Worm (Caenorhabditis elegans) whole organism, young adult: ENCODE data around the gene strd-1.

ENCODE experiments used
- B0035.1 ChIP-seq: sonication (generic microtip); optimal IDR thresholded peaks from 2 replicates; lab custom pipeline; 2016; ENCODE audit warnings: missing genetic modification characterization, mild to moderate bottlenecking, missing compliant biosample characterization, missing genotype, missing genetic modification reagents
- F37B4.10 ChIP-seq: fragments of 200-800 bp; sonication (Bioruptor generic); IDR thresholded peaks from 2 replicates; pipeline ENCODE4 v1.3.6; 2022; ENCODE audit warnings: missing genetic modification characterization, missing compliant biosample characterization
- F57A8.1 ChIP-seq: fragments of 200-800 bp; sonication (Bioruptor generic); optimal IDR thresholded peaks from 2 replicates; lab custom pipeline; 2018; ENCODE audit warnings: mild to moderate bottlenecking, missing genetic modification characterization, moderate library complexity, missing compliant biosample characterization
- K12H6.12 ChIP-seq: fragments of 200-800 bp; sonication (Bioruptor generic); optimal IDR thresholded peaks from 2 replicates; lab custom pipeline; 2018; ENCODE audit warnings: mild to moderate bottlenecking, missing genetic modification characterization, missing compliant biosample characterization
- T26A5.8 ChIP-seq: sonication (generic microtip); optimal IDR thresholded peaks from 2 replicates; lab custom pipeline; 2016; ENCODE audit warnings: missing genetic modification characterization, missing compliant biosample characterization
- akir-1 ChIP-seq: fragments of 200-800 bp; sonication (Bioruptor generic); optimal IDR thresholded peaks from 2 replicates; lab custom pipeline; 2018; ENCODE audit warnings: mild to moderate bottlenecking, missing genetic modification characterization, moderate library complexity, missing compliant biosample characterization
- ama-1 ChIP-seq, 3 experiments: fragments of 150-350 bp in 1 of 3; sonication (generic microtip) in 2 of 3; optimal IDR thresholded peaks; 2 replicates each; lab custom pipeline; 2014 to 2018; ENCODE audit warnings: missing biosample characterization in 2 of 3, missing genetic modification characterization in 2 of 3, missing genetic modification reagents in 2 of 3
- aptf-2 ChIP-seq: fragments of 200-800 bp; sonication (Bioruptor generic); conservative IDR thresholded peaks from 2 replicates; pipeline ENCODE4 v1.3.6; 2022; ENCODE audit warnings: missing genetic modification reagents, missing genetic modification characterization, missing compliant biosample characterization
- aptf-3 ChIP-seq: fragments of 200-800 bp; sonication (Bioruptor generic); IDR thresholded peaks from 2 replicates; pipeline ENCODE4 v1.3.6; 2022; ENCODE audit warnings: missing genetic modification characterization, missing compliant biosample characterization
- atf-7 ChIP-seq: sonication (generic microtip); optimal IDR thresholded peaks from 2 replicates; lab custom pipeline; 2017; ENCODE audit warnings: mild to moderate bottlenecking, missing genetic modification characterization, missing compliant biosample characterization
- cebp-1 ChIP-seq, 2 experiments: fragments of 200-800 bp in 1 of 2; sonication (Bioruptor generic) in 1 of 2; sonication (generic microtip) in 1 of 2; IDR thresholded peaks in 1 of 2; optimal IDR thresholded peaks in 1 of 2; 2 replicates each; pipeline versions ENCODE4 v1.3.6 to Lab custom; 2017 to 2022; ENCODE audit warnings: missing compliant biosample characterization in 2 of 2, missing genetic modification characterization in 2 of 2, mild to moderate bottlenecking in 1 of 2, missing genetic modification reagents in 1 of 2, moderate library complexity in 1 of 2
- ceh-100 ChIP-seq: fragments of 200-800 bp; sonication (Bioruptor generic); IDR thresholded peaks from 2 replicates; pipeline ENCODE4 v1.3.6; 2022; ENCODE audit warnings: missing genetic modification reagents, missing genetic modification characterization, missing compliant biosample characterization
- ceh-27 ChIP-seq: fragments of 200-800 bp; sonication (Bioruptor generic); optimal IDR thresholded peaks from 2 replicates; lab custom pipeline; 2018; ENCODE audit warnings: mild to moderate bottlenecking, missing genetic modification characterization, moderate library complexity, missing compliant biosample characterization
- dpl-1 ChIP-seq: fragments of 150-350 bp; optimal IDR thresholded peaks from 2 replicates; lab custom pipeline; 2014; ENCODE audit warnings: missing biosample characterization, missing genetic modification reagents, missing genetic modification characterization
- efl-1 ChIP-seq: fragments of 150-350 bp; optimal IDR thresholded peaks from 2 replicates; lab custom pipeline; 2014; ENCODE audit warnings: missing biosample characterization, missing genetic modification reagents, missing genetic modification characterization
- egl-18 ChIP-seq: fragments of 200-800 bp; sonication (Bioruptor generic); IDR thresholded peaks from 2 replicates; pipeline ENCODE4 v1.3.6; 2022; ENCODE audit warnings: missing genetic modification reagents, missing genetic modification characterization, missing compliant biosample characterization
- him-1 ChIP-seq: sonication (generic microtip); optimal IDR thresholded peaks from 2 replicates; lab custom pipeline; 2016; ENCODE audit warnings: missing genotype, missing genetic modification reagents, missing genetic modification characterization, missing compliant biosample characterization
- let-526 ChIP-seq: fragments of 200-800 bp; sonication (Bioruptor generic); IDR thresholded peaks from 2 replicates; pipeline ENCODE4 v1.3.6; 2022; ENCODE audit warnings: missing genetic modification reagents, missing genetic modification characterization, missing compliant biosample characterization
- lin-35 ChIP-seq, 3 experiments: fragments of 150-350 bp in 2 of 3; sonication (generic microtip) in 1 of 3; optimal IDR thresholded peaks; 2 replicates each; lab custom pipeline; 2014 to 2018; ENCODE audit warnings: missing biosample characterization in 3 of 3, missing genetic modification characterization in 3 of 3, missing genetic modification reagents in 3 of 3
- lin-54 ChIP-seq: fragments of 200-800 bp; sonication (Bioruptor generic); optimal IDR thresholded peaks from 2 replicates; lab custom pipeline; 2018; ENCODE audit warnings: mild to moderate bottlenecking, missing genetic modification characterization, missing compliant biosample characterization
- lsy-27 ChIP-seq: sonication (generic microtip); optimal IDR thresholded peaks from 2 replicates; lab custom pipeline; 2017; ENCODE audit warnings: missing genetic modification characterization, mild to moderate bottlenecking, missing compliant biosample characterization, antibody characterized with exemption, missing genotype, borderline replicate concordance; ENCODE audit not compliant: insufficient read depth
- mes-4 ChIP-seq: sonication (generic microtip); optimal IDR thresholded peaks from 2 replicates; lab custom pipeline; 2016; ENCODE audit warnings: missing genotype, missing genetic modification characterization, missing compliant biosample characterization
- mxl-1 ChIP-seq: sonication (generic microtip); optimal IDR thresholded peaks from 2 replicates; lab custom pipeline; 2016; ENCODE audit warnings: missing genetic modification characterization, missing compliant biosample characterization
- nfya-1 ChIP-seq: sonication (generic microtip); optimal IDR thresholded peaks from 2 replicates; lab custom pipeline; 2017; ENCODE audit warnings: antibody characterized with exemption, missing compliant biosample characterization, missing genetic modification characterization, borderline replicate concordance; ENCODE audit not compliant: insufficient read depth
- nfya-2 ChIP-seq: fragments of 200-800 bp; sonication (Bioruptor generic); IDR thresholded peaks from 2 replicates; pipeline ENCODE4 v1.3.6; 2022; ENCODE audit warnings: missing genetic modification reagents, missing genetic modification characterization, missing compliant biosample characterization
- nfyb-1 ChIP-seq: fragments of 200-800 bp; sonication (Bioruptor generic); IDR thresholded peaks from 2 replicates; pipeline ENCODE4 v1.3.6; 2022; ENCODE audit warnings: missing genetic modification reagents, missing genetic modification characterization, missing compliant biosample characterization
- rec-8 ChIP-seq, 2 experiments: sonication (generic microtip); optimal IDR thresholded peaks; 2 replicates each; lab custom pipeline; 2016; ENCODE audit warnings: mild to moderate bottlenecking in 2 of 2, missing genetic modification characterization in 2 of 2, missing genetic modification reagents in 2 of 2, missing genotype in 2 of 2, missing biosample characterization in 1 of 2, missing compliant biosample characterization in 1 of 2, moderate library complexity in 1 of 2
- snpc-3.4 ChIP-seq: sonication (generic microtip); optimal IDR thresholded peaks from 2 replicates; lab custom pipeline; 2017; ENCODE audit warnings: missing genetic modification characterization, mild to moderate bottlenecking, missing compliant biosample characterization, antibody characterized with exemption, moderate library complexity, missing genotype, missing genetic modification reagents
- tbp1 ChIP-seq: fragments of 200-800 bp; sonication (Bioruptor generic); optimal IDR thresholded peaks from 2 replicates; lab custom pipeline; 2018; ENCODE audit warnings: mild to moderate bottlenecking, missing genetic modification characterization, missing compliant biosample characterization
- tbx-9 ChIP-seq: sonication (generic microtip); optimal IDR thresholded peaks from 2 replicates; lab custom pipeline; 2016; ENCODE audit warnings: borderline replicate concordance, missing genetic modification characterization, inconsistent platforms, missing compliant biosample characterization

Gene strd-1

ce11 chrIII:10947155-10947554 is at the start of gene strd-1:
Gene strd-1, plus strand, starts transcription at chrIII:10947455.
- TF ChIP-seq nfya-1 (tag; lab: Kevin White, UChicago): no peak
- TF ChIP-seq nfyb-1 (GFP tag; lab: Robert Waterston, UW): no peak
- no peak for TF ChIP-seq F37B4.10

- TF ChIP-seq mxl-1 (tag; lab: Kevin White, UChicago) (no peak), tbp1 (GFP tag; lab: Kevin White, UChicago) (no peak), ceh-100 (GFP tag; lab: Robert Waterston, UW) (no peak), him-1 (tag; lab: Kevin White, UChicago) (no peak), B0035.1 (tag; lab: Kevin White, UChicago) (no peak), ama-1 (optimal IDR thresholded peaks at IDR 0.05; lab: Kevin White, UChicago) (no peak), ama-1 (GFP tag; optimal IDR thresholded peaks at IDR 0.05; lab: Kevin White, UChicago) (no peak), aptf-2 (GFP tag; lab: Robert Waterston, UW) (no peak), T26A5.8 (no peak), ceh-27 (no peak), let-526 (GFP tag; lab: Robert Waterston, UW) (no peak), nfya-1 (tag; lab: Kevin White, UChicago) (no peak), snpc-3.4 (tag; lab: Kevin White, UChicago) (no peak), lsy-27 (no peak), lin-54 (GFP tag; lab: Kevin White, UChicago) (no peak), F57A8.1 (GFP tag; lab: Kevin White, UChicago) (no peak), cebp-1 (GFP tag; IDR thresholded peaks at IDR 0.05; lab: Robert Waterston, UW) (no peak), cebp-1 (tag; optimal IDR thresholded peaks at IDR 0.05; lab: Kevin White, UChicago) (no peak), egl-18 (GFP tag; lab: Robert Waterston, UW) (no peak), aptf-3 (GFP tag; lab: Robert Waterston, UW) (no peak), mes-4 (tag; lab: Kevin White, UChicago) (no peak)
These were observed 44.9 kb upstream of the strd-1 start, which contains the start of gene unc-119 for ce11 chrIII:10902341-10902740. Gene unc-119, plus strand, starts transcription at chrIII:10902641.

- TF ChIP-seq atf-7: peak; percentile 62
- TF ChIP-seq akir-1 (GFP tag; lab: Kevin White, UChicago): no peak
- TF ChIP-seq K12H6.12 (tag; lab: Kevin White, UChicago): peak; percentile 12
These were observed 44.1 kb upstream of the strd-1 start for ce11 chrIII:10903009-10903609.

- peak; percentile 79 for TF ChIP-seq dpl-1 (GFP tag; lab: Kevin White, UChicago)
- TF ChIP-seq tbx-9 (tag; lab: Kevin White, UChicago): no peak
- peak; percentile 54 for TF ChIP-seq efl-1 (GFP tag; lab: Kevin White, UChicago)
- TF ChIP-seq rec-8 (tag; optimal IDR thresholded peaks at IDR 0.05; lab: Kevin White, UChicago): no peak
- TF ChIP-seq lin-35 (GFP tag; optimal IDR thresholded peaks at IDR 0.05; lab: Kevin White, UChicago): peak in 1 of 3 experiments; percentile 76
- TF ChIP-seq nfya-2: no peak
- TF ChIP-seq, all 124 proteins: peak for 3
These were observed 42.8 kb upstream of the strd-1 start for ce11 chrIII:10904320-10904961.
